Worm (Caenorhabditis elegans) whole organism, L2 larva: ENCODE data around the gene C06G4.4.

ENCODE experiments used
- ceh-16 ChIP-seq: fragments of 150-350 bp; optimal IDR thresholded peaks from 2 replicates; lab custom pipeline; 2014; ENCODE audit warnings: missing biosample characterization, missing genetic modification characterization
- ceh-82 ChIP-seq: fragments of 150-350 bp; optimal IDR thresholded peaks from 2 replicates; lab custom pipeline; 2014; ENCODE audit warnings: missing biosample characterization, missing genetic modification characterization
- egl-27 ChIP-seq: sonication (generic microtip); optimal IDR thresholded peaks from 3 replicates; lab custom pipeline; 2017; ENCODE audit warnings: missing biosample characterization, missing genetic modification reagents, missing genetic modification characterization
- fos-1 ChIP-seq: fragments of 150-350 bp; optimal IDR thresholded peaks from 2 replicates; lab custom pipeline; 2014; ENCODE audit warnings: missing biosample characterization, missing genetic modification characterization
- lin-11 ChIP-seq: fragments of 150-350 bp; sonication (generic microtip); optimal IDR thresholded peaks from 2 replicates; lab custom pipeline; 2014; ENCODE audit warnings: missing biosample characterization, missing genetic modification characterization, inconsistent platforms, mixed read lengths
- lin-13 ChIP-seq: fragments of 150-350 bp; optimal IDR thresholded peaks from 2 replicates; lab custom pipeline; 2014; ENCODE audit warnings: missing biosample characterization, missing genetic modification reagents, missing genetic modification characterization
- lin-39 ChIP-seq: fragments of 150-350 bp; optimal IDR thresholded peaks from 2 replicates; lab custom pipeline; 2014; ENCODE audit warnings: missing biosample characterization, missing genetic modification reagents, missing genetic modification characterization
- lsy-2 ChIP-seq, 2 experiments: fragments of 150-350 bp in 1 of 2; sonication (generic microtip) in 1 of 2; optimal IDR thresholded peaks; 2 replicates each; lab custom pipeline; 2014 to 2017; ENCODE audit warnings: missing biosample characterization in 2 of 2, missing genetic modification characterization in 2 of 2
- nhr-11 ChIP-seq: fragments of 150-350 bp; optimal IDR thresholded peaks from 2 replicates; lab custom pipeline; 2014; ENCODE audit warnings: missing biosample characterization, missing genetic modification characterization
- nhr-12 ChIP-seq: fragments of 150-350 bp; optimal IDR thresholded peaks from 2 replicates; lab custom pipeline; 2014; ENCODE audit warnings: missing biosample characterization, missing genetic modification characterization
- nhr-237 ChIP-seq: fragments of 150-350 bp; optimal IDR thresholded peaks from 2 replicates; lab custom pipeline; 2014; ENCODE audit warnings: missing biosample characterization, missing genetic modification characterization
- skn-1 ChIP-seq: sonication (generic microtip); optimal IDR thresholded peaks from 2 replicates; lab custom pipeline; 2017; ENCODE audit warnings: missing biosample characterization, missing genetic modification characterization
- unc-62 ChIP-seq: fragments of 150-350 bp; optimal IDR thresholded peaks from 2 replicates; lab custom pipeline; 2014; ENCODE audit warnings: missing biosample characterization, missing genetic modification reagents, missing genetic modification characterization
- zag-1 ChIP-seq: fragments of 150-350 bp; optimal IDR thresholded peaks from 2 replicates; lab custom pipeline; 2014; ENCODE audit warnings: missing biosample characterization, missing genetic modification characterization

DNA sequence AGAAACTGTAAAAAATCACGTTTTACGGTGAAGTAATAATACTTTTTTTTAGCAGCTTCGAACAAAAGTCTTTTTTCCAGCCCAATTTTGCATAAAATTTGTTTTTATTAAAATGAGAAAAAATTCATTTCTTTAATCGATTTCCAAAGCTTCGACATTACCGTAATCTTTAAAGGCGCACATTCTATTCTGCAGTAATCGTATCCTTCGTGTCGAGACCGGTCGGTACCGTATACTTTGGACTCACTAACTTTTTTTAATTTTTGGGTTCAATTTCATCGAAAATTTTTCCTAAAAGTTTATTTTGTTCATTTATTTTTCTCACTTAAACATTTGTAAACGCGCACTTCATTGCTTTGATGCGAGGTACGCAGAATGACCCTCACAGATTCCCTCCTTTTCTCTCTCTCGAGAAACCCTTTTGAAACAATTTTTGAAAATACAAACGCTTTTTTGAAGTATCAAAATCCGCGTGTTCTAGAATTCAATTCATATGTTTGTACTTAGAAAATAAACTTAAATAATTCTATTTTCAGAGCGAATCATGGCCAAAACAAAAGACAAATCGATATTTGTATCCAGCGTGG lies 9.1 kb upstream of the C06G4.4 start, which contains the start of gene hrpk-2:
- TF ChIP-seq fos-1 (tag; lab: Kevin White, UChicago) (no peak), lsy-2 (tag; optimal IDR thresholded peaks at IDR 0.05; lab: Kevin White, UChicago) (no peak), egl-27 (no peak), unc-62 (no peak), nhr-237 (tag; lab: Kevin White, UChicago) (no peak), nhr-12 (tag; lab: Kevin White, UChicago) (no peak), lin-11 (tag; lab: Kevin White, UChicago) (no peak), lin-13 (GFP tag; lab: Kevin White, UChicago) (no peak), lin-39 (tag; lab: Kevin White, UChicago) (no peak), nhr-11 (tag; lab: Kevin White, UChicago) (no peak), ceh-16 (tag; lab: Kevin White, UChicago) (no peak), ceh-82 (tag; lab: Kevin White, UChicago) (no peak), zag-1 (tag; lab: Kevin White, UChicago) (no peak), skn-1 (tag; lab: Kevin White, UChicago) (no peak)
